Worm (Caenorhabditis elegans) whole organism, L4/young adult: ENCODE measurements around the gene C05G5.1.

ENCODE experiments used
- W03F9.2 ChIP-seq: fragments of 150-350 bp; optimal IDR thresholded peaks from 2 replicates; lab custom pipeline; 2014; ENCODE audit warnings: missing biosample characterization, missing genetic modification characterization
- dao-5 ChIP-seq: sonication (generic microtip); optimal IDR thresholded peaks from 2 replicates; lab custom pipeline; 2016; ENCODE audit warnings: missing genotype, missing genetic modification characterization, moderate library complexity, missing compliant biosample characterization

DNA sequence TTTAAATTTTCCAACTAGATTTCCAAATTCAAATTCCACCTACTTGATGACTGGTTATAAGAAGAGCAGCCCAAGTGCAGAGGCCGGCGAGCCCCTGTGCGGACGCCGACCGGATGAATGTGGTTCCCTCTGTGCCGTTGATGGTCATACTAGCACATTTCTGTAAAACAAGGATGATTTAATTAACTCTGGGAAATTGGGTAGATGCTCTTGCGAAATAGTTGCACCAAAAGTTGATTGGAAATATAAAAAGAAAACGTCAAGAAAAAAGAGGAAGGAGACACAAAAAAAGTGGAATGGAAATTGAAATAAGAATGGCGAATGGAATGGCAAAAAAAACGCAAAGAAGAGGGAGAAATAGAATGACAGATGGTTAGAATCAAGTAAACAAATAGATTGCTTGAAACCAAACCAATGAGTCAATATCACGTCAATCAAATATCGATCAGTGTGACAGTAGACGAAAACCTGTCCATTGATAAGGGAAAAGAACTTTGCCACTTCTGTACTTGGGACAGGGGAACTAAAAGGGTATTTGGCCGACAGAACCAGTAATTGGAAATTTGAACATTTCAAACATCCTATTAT, 33.1 kb downstream of the C05G5.1 start, which contains the start of gene tmem-184:
- TF ChIP-seq W03F9.2 (tag; lab: Kevin White, UChicago) = peak; percentile 49
- TF ChIP-seq dao-5 (tag; lab: Kevin White, UChicago) = no peak
